In the genomic region with DNA sequence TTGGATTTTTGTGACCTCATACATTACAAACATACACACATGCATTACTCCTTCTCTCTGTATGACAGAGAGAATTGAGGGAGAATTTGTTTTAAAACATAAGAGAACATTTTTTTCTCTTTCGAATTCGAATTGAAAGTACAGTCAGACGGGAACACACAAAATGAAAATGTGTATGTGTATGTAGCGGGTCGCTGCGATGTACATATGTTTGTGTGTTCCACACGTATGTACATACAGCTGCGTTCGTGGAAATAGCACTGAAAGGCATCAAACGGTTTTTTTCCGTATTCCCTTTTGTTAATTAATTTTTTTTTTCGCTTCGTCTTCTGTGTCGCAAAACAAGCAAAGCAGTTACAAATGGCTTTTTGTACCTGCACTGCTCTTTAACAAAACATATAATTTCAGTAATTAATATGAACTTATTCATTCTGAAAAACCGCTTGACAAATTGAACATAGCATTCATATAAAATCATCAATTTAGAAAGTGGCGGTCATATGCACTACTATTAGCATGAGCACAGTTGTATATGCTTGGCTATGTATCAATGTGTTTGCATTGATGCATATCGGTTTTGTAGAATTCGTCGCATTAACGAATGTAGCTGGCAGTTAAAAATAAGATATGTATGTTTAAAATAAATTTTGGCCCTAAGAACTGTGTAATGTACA, we compare ENCODE assay signal across 2 fruit fly cellular contexts.
TF ChIP-seq lines count a peak whose summit lies in the region.

No protein-coding gene starts in this region.

TF ChIP-seq in whole organism, embryonic, 481 proteins besides CTCF, POLR2A, EP300 and RAD21 (continued from another document and continues in another):
- TF ChIP-seq Rfx (GFP tag; IDR thresholded peaks at IDR 0.05; lab: Robert Waterston, UW) (peak; percentile 93), sna (GFP tag; IDR thresholded peaks at IDR 0.05; lab: Robert Waterston, UW; ENCODE audit: partially characterized antibody) (no peak), CG15696 (tag; optimal IDR thresholded peaks at IDR 0.05; lab: Kevin White, UChicago) (peak; percentile 93), Rx (GFP tag; IDR thresholded peaks at IDR 0.05; lab: Robert Waterston, UW) (peak; percentile 85), fru (optimal IDR thresholded peaks at IDR 0.05; lab: Kevin White, UChicago) (no peak), ab (GFP tag; optimal IDR thresholded peaks at IDR 0.05; lab: Kevin White, UChicago) (peak; percentile 85), unpg (GFP tag; optimal IDR thresholded peaks at IDR 0.05; lab: Kevin White, UChicago) (peak; percentile 95), CG6791 (GFP tag; IDR thresholded peaks at IDR 0.05; lab: Robert Waterston, UW; ENCODE audit: partially characterized antibody) (no peak), Bteb2 (GFP tag; optimal IDR thresholded peaks at IDR 0.05; lab: Kevin White, UChicago) (peak; percentile 90), CG30403 (GFP tag; optimal IDR thresholded peaks at IDR 0.05; lab: Kevin White, UChicago) (peak; percentile 96), Awh (GFP tag; IDR thresholded peaks at IDR 0.05; lab: Robert Waterston, UW) (peak; percentile 86), CG9609 (GFP tag; optimal IDR thresholded peaks at IDR 0.05; lab: Kevin White, UChicago) (peak; percentile 93), CG7839 (tag; optimal IDR thresholded peaks at IDR 0.05; lab: Kevin White, UChicago) (peak; percentile 98), toy (GFP tag; IDR thresholded peaks at IDR 0.05; lab: Robert Waterston, UW) (peak; percentile 80), zfh2 (GFP tag; optimal IDR thresholded peaks at IDR 0.05; lab: Kevin White, UChicago) (peak; percentile 94), CG7372 (GFP tag; IDR thresholded peaks at IDR 0.05; lab: Robert Waterston, UW) (peak; percentile 93), luna (GFP tag; optimal IDR thresholded peaks at IDR 0.05; lab: Kevin White, UChicago) (peak; percentile 87), CG7745 (tag; optimal IDR thresholded peaks at IDR 0.05; lab: Kevin White, UChicago) (peak; percentile 27), az2 (GFP tag; optimal IDR thresholded peaks at IDR 0.05; lab: Kevin White, UChicago) (peak; percentile 94), CG14050 (GFP tag; IDR thresholded peaks at IDR 0.05; lab: Robert Waterston, UW) (peak; percentile 89), CG1602 (GFP tag; optimal IDR thresholded peaks at IDR 0.05; lab: Kevin White, UChicago) (peak; percentile 91), CG32767 (GFP tag; IDR thresholded peaks at IDR 0.05; lab: Robert Waterston, UW) (peak; percentile 91), Nf-YA (GFP tag; IDR thresholded peaks at IDR 0.05; lab: Robert Waterston, UW) (peak; percentile 86), Scr (GFP tag; IDR thresholded peaks at IDR 0.05; lab: Robert Waterston, UW; ENCODE audit: partially characterized antibody) (no peak), sob (GFP tag; IDR thresholded peaks at IDR 0.05; lab: Robert Waterston, UW) (peak; percentile 89), btn (GFP tag; optimal IDR thresholded peaks at IDR 0.05; lab: Kevin White, UChicago) (peak; percentile 92), kay (GFP tag; optimal IDR thresholded peaks at IDR 0.05; lab: Kevin White, UChicago) (peak; percentile 90), CG1792 (GFP tag; optimal IDR thresholded peaks at IDR 0.05; lab: Kevin White, UChicago) (peak; percentile 92), trh (GFP tag; optimal IDR thresholded peaks at IDR 0.05; lab: Kevin White, UChicago) (peak; percentile 76), Drgx (GFP tag; IDR thresholded peaks at IDR 0.05; lab: Robert Waterston, UW) (peak; percentile 95), aop (GFP tag; IDR thresholded peaks at IDR 0.05; lab: Robert Waterston, UW) (peak; percentile 43; the same call in 1 of the 2 replicates), Oaz (GFP tag; IDR thresholded peaks at IDR 0.05; lab: Robert Waterston, UW) (peak; percentile 83), CG18476 (GFP tag; optimal IDR thresholded peaks at IDR 0.05; lab: Kevin White, UChicago) (peak; percentile 96), MTF-1 (GFP tag; optimal IDR thresholded peaks at IDR 0.05; lab: Kevin White, UChicago; ENCODE audit: borderline replicate concordance) (peak; percentile 77), pum (GFP tag; optimal IDR thresholded peaks at IDR 0.05; lab: Kevin White, UChicago) (peak; percentile 93), lola (GFP tag; optimal IDR thresholded peaks at IDR 0.05; lab: Kevin White, UChicago) (peak in 1 of 3 experiments; percentile 97), ssp (GFP tag; IDR thresholded peaks at IDR 0.05; lab: Robert Waterston, UW) (peak; percentile 80), CG31441 (GFP tag; IDR thresholded peaks at IDR 0.05; lab: Robert Waterston, UW) (peak; percentile 97), jigr1 (GFP tag; IDR thresholded peaks at IDR 0.05; lab: Robert Waterston, UW) (peak; percentile 86), oc (tag; optimal IDR thresholded peaks at IDR 0.05; lab: Kevin White, UChicago) (peak; percentile 91), prd (optimal IDR thresholded peaks at IDR 0.05; lab: Kevin White, UChicago) (no peak), prd (GFP tag; IDR thresholded peaks at IDR 0.05; lab: Robert Waterston, UW) (peak; percentile 94), CG14965 (GFP tag; optimal IDR thresholded peaks at IDR 0.05; lab: Kevin White, UChicago; ENCODE audit: borderline replicate concordance) (peak; percentile 71), Sox102F (GFP tag; optimal IDR thresholded peaks at IDR 0.05; lab: Kevin White, UChicago) (peak; percentile 95), CG15514 (GFP tag; optimal IDR thresholded peaks at IDR 0.05; lab: Kevin White, UChicago) (peak; percentile 89), CG8089 (GFP tag; optimal IDR thresholded peaks at IDR 0.05; lab: Kevin White, UChicago) (peak; percentile 90), CG14014 (GFP tag; IDR thresholded peaks at IDR 0.05; lab: Robert Waterston, UW) (peak; percentile 89), CG13624 (GFP tag; optimal IDR thresholded peaks at IDR 0.05; lab: Kevin White, UChicago) (peak; percentile 96), CG17385 (GFP tag; optimal IDR thresholded peaks at IDR 0.05; lab: Kevin White, UChicago) (peak; percentile 94), CG13123 (GFP tag; optimal IDR thresholded peaks at IDR 0.05; lab: Kevin White, UChicago) (peak; percentile 88), CG3838 (GFP tag; optimal IDR thresholded peaks at IDR 0.05; lab: Kevin White, UChicago) (peak; percentile 90), Vsx1 (GFP tag; optimal IDR thresholded peaks at IDR 0.05; lab: Kevin White, UChicago) (peak; percentile 88), Tbp (GFP tag; optimal IDR thresholded peaks at IDR 0.05; lab: Kevin White, UChicago) (no peak), CG10462 (GFP tag; optimal IDR thresholded peaks at IDR 0.05; lab: Kevin White, UChicago) (peak; percentile 88), Poxn (GFP tag; IDR thresholded peaks at IDR 0.05; lab: Robert Waterston, UW) (no peak; the same call in none of the 2 replicates), pfk (GFP tag; optimal IDR thresholded peaks at IDR 0.05; lab: Kevin White, UChicago) (peak; percentile 63), rib (GFP tag; IDR thresholded peaks at IDR 0.05; lab: Robert Waterston, UW) (peak; percentile 87), Hmx (GFP tag; optimal IDR thresholded peaks at IDR 0.05; lab: Kevin White, UChicago) (peak; percentile 88), CG10979 (tag; optimal IDR thresholded peaks at IDR 0.05; lab: Kevin White, UChicago) (peak; percentile 97), mirr (GFP tag; optimal IDR thresholded peaks at IDR 0.05; lab: Kevin White, UChicago) (peak; percentile 96), Mad (GFP tag; optimal IDR thresholded peaks at IDR 0.05; lab: Kevin White, UChicago) (peak; percentile 94)

TF ChIP-seq in whole organism, prepupa, 60 proteins besides CTCF, POLR2A, EP300 and RAD21 (continued from another document):
- peak; percentile 94 for TF ChIP-seq CG6854 (GFP tag; optimal IDR thresholded peaks at IDR 0.05; lab: Kevin White, UChicago)
- TF ChIP-seq OdsH (GFP tag; optimal IDR thresholded peaks at IDR 0.05; lab: Kevin White, UChicago): peak; percentile 95
- TF ChIP-seq Ets96B (tag; optimal IDR thresholded peaks at IDR 0.05; lab: Kevin White, UChicago): peak; percentile 95
- peak; percentile 96 for TF ChIP-seq Smox (GFP tag; optimal IDR thresholded peaks at IDR 0.05; lab: Kevin White, UChicago)
- peak; percentile 97 for TF ChIP-seq CG15336 (GFP tag; IDR thresholded peaks at IDR 0.05; lab: Robert Waterston, UW)
- TF ChIP-seq dac (GFP tag; optimal IDR thresholded peaks at IDR 0.05; lab: Kevin White, UChicago): peak; percentile 97
- peak; percentile 98 for TF ChIP-seq svp (GFP tag; lab: Kevin White, UChicago)
- TF ChIP-seq acj6 (GFP tag; optimal IDR thresholded peaks at IDR 0.05; lab: Kevin White, UChicago): peak; percentile 94
- peak; percentile 95 for TF ChIP-seq CG8632 (GFP tag; optimal IDR thresholded peaks at IDR 0.05; lab: Kevin White, UChicago)
- peak; percentile 94 for TF ChIP-seq eg (GFP tag; IDR thresholded peaks at IDR 0.05; lab: Robert Waterston, UW)
- TF ChIP-seq Hr4 (GFP tag; optimal IDR thresholded peaks at IDR 0.05; lab: Kevin White, UChicago): peak; percentile 97
- peak; percentile 95 for TF ChIP-seq CG16779 (tag; optimal IDR thresholded peaks at IDR 0.05; lab: Kevin White, UChicago)
